ENCODE assay signal across 4 worm cellular contexts in the genomic region with DNA sequence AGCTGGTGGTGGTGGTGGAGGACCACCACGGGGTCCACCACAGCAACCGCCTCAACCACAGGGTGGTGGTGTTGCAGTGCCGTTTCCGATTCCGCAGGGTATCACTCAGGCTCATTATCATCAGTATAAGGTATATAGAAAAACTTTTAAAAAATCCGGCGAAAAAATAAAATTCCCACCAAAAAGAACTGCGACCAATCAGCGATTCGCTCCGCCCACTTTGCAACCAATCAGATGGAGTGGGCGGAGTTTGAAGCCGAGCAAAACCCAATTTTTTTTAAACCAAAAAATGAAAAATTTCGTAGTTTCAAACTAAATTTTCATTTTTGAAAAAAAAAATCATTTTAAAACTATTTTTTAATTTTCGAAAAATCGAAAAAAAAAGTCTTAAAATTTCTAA.
TF ChIP-seq lines count a peak whose summit lies in the region.

No protein-coding gene starts in this region.

TF ChIP-seq in whole organism, L3 larva, 47 proteins besides CTCF, POLR2A, EP300 and RAD21:
- peak; percentile 87 for TF ChIP-seq nfya-1 (tag; optimal IDR thresholded peaks at IDR 0.05; lab: Kevin White, UChicago; ENCODE audit: insufficient read depth)
- TF ChIP-seq egl-5 (tag; optimal IDR thresholded peaks at IDR 0.05; lab: Kevin White, UChicago) = no peak

TF ChIP-seq in whole organism, L4 larva, 104 proteins besides CTCF, POLR2A, EP300 and RAD21:
- peak; percentile 54 for TF ChIP-seq aha-1 (tag; lab: Kevin White, UChicago)
- TF ChIP-seq set-16 (GFP tag; IDR thresholded peaks at IDR 0.05; lab: Robert Waterston, UW) = peak; percentile 40; the same call in 1 of the 2 replicates
- no peak for TF ChIP-seq dve-1 (tag; optimal IDR thresholded peaks at IDR 0.05; lab: Kevin White, UChicago; ENCODE audit: insufficient read depth)

TF ChIP-seq in whole organism, late embryonic, 69 proteins besides CTCF, POLR2A, EP300 and RAD21:
- TF ChIP-seq nfya-1 (tag; optimal IDR thresholded peaks at IDR 0.05; lab: Kevin White, UChicago) = peak; percentile 78
- TF ChIP-seq pha-2 (tag; optimal IDR thresholded peaks at IDR 0.05; lab: Kevin White, UChicago) = no peak

TF ChIP-seq in whole organism, young adult, 124 proteins besides CTCF, POLR2A, EP300 and RAD21:
- 0 out of 2 replicates have a peak, but pooled peaks have one; percentile 26 for TF ChIP-seq Y95B8A.8 (GFP tag; IDR thresholded peaks at IDR 0.05; lab: Robert Waterston, UW)
- TF ChIP-seq nfyb-1 (GFP tag; IDR thresholded peaks at IDR 0.05; lab: Robert Waterston, UW) = 0 out of 2 replicates have a peak, but pooled peaks have one; percentile 21
- TF ChIP-seq nfya-2 (GFP tag; IDR thresholded peaks at IDR 0.05; lab: Robert Waterston, UW) = 0 out of 2 replicates have a peak, but pooled peaks have one; percentile 54
- TF ChIP-seq zfh-2 (GFP tag; conservative IDR thresholded peaks at IDR 0.05; lab: Robert Waterston, UW) = 0 out of 2 replicates have a peak, but pooled peaks have one; percentile 40
- no peak for TF ChIP-seq Y56A3A.18 (GFP tag; IDR thresholded peaks at IDR 0.05; lab: Robert Waterston, UW)
- no peak for TF ChIP-seq ztf-6 (GFP tag; IDR thresholded peaks at IDR 0.05; lab: Robert Waterston, UW)
